Fruit fly (Drosophila melanogaster) whole organism, embryonic: ENCODE measurements around the gene CG32079.

Experiments used
- CG10147 ChIP-seq: fragments of 200-800 bp; sonication (Bioruptor generic); optimal IDR thresholded peaks from 2 replicates; lab custom pipeline; 2019; ENCODE audit warnings: missing biosample characterization, mild to moderate bottlenecking, missing genetic modification characterization, moderate library complexity
- CG10543 ChIP-seq: fragments of 200-800 bp; sonication (Bioruptor generic); optimal IDR thresholded peaks from 3 replicates; lab custom pipeline; 2017; ENCODE audit warnings: missing biosample characterization, mild to moderate bottlenecking, missing genetic modification characterization, moderate library complexity
- CG18599 ChIP-seq: fragments of 200-800 bp; sonication (Bioruptor generic); optimal IDR thresholded peaks from 3 replicates; lab custom pipeline; 2017; ENCODE audit warnings: missing biosample characterization, missing genetic modification characterization, mild to moderate bottlenecking, moderate library complexity, missing genetic modification reagents
- CG43689 ChIP-seq: fragments of 200-800 bp; sonication (Bioruptor generic); IDR thresholded peaks from 2 replicates; pipeline ENCODE4 v1.3.6; 2022; ENCODE audit warnings: missing biosample characterization, missing genetic modification characterization
- CG7271 ChIP-seq: fragments of 200-800 bp; sonication (Bioruptor generic); optimal IDR thresholded peaks from 2 replicates; lab custom pipeline; 2018; ENCODE audit warnings: missing biosample characterization, mild to moderate bottlenecking, missing genetic modification characterization, moderate library complexity
- CG9727 ChIP-seq: fragments of 200-800 bp; sonication (Bioruptor generic); optimal IDR thresholded peaks from 3 replicates; lab custom pipeline; 2017; ENCODE audit warnings: missing biosample characterization, mild to moderate bottlenecking, missing genetic modification characterization
- Dfd ChIP-seq, 2 experiments: fragments of >200 bp; optimal IDR thresholded peaks; 2 replicates each; lab custom pipeline; 2017; ENCODE audit warnings: missing biosample characterization in 2 of 2, missing genetic modification characterization in 2 of 2
- Hmr ChIP-seq: fragments of 200-800 bp; sonication (Bioruptor generic); optimal IDR thresholded peaks from 3 replicates; lab custom pipeline; 2017; ENCODE audit warnings: mild to moderate bottlenecking, missing biosample characterization, missing genetic modification reagents, missing genetic modification characterization
- Optix ChIP-seq: fragments of 200-800 bp; sonication (Bioruptor generic); IDR thresholded peaks from 3 replicates; pipeline ENCODE4 v1.3.6; 2022; ENCODE audit warnings: missing biosample characterization, missing genetic modification characterization
- ase ChIP-seq: fragments of 200-800 bp; sonication (Bioruptor generic); IDR thresholded peaks from 3 replicates; pipeline ENCODE4 v1.3.6; 2022; ENCODE audit warnings: missing biosample characterization, missing genetic modification characterization
- fd102C ChIP-seq: fragments of 200-800 bp; sonication (Bioruptor generic); optimal IDR thresholded peaks from 2 replicates; lab custom pipeline; 2018; ENCODE audit warnings: missing biosample characterization, mild to moderate bottlenecking, missing genetic modification characterization, moderate library complexity
- fru ChIP-seq: fragments of >200 bp; optimal IDR thresholded peaks from 2 replicates; lab custom pipeline; 2017

- no peak for TF ChIP-seq CG9727 (GFP tag; lab: Kevin White, UChicago)
- no peak for TF ChIP-seq fd102C
- TF ChIP-seq CG10147 (GFP tag; lab: Kevin White, UChicago), result no peak
- no peak for TF ChIP-seq Dfd (GFP tag; optimal IDR thresholded peaks at IDR 0.05; lab: Kevin White, UChicago)
- TF ChIP-seq CG18599 (GFP tag; lab: Kevin White, UChicago), result no peak
- no peak for TF ChIP-seq Hmr (GFP tag; lab: Kevin White, UChicago)
- no peak for TF ChIP-seq ase (GFP tag; lab: Robert Waterston, UW)
- no peak for TF ChIP-seq CG43689
- TF ChIP-seq fru, result no peak
- TF ChIP-seq Optix (GFP tag; lab: Robert Waterston, UW), result no peak
- no peak for TF ChIP-seq CG10543 (GFP tag; lab: Kevin White, UChicago)
- no peak for TF ChIP-seq CG7271 (tag; lab: Kevin White, UChicago)
These were observed 44.4 kb downstream of the CG32079 start, which contains the start of gene CG6310 for dm6 chr3L:11069764-11070163.
